Worm (Caenorhabditis elegans) whole organism, mixed stage, embryonic: Measurements from ENCODE around the gene msp-49.

Experiments
- drap-1 ChIP-seq: fragments of 200-800 bp; sonication (Bioruptor generic); optimal IDR thresholded peaks from 3 replicates; lab custom pipeline; 2018; ENCODE audit warnings: mild to moderate bottlenecking, missing genetic modification characterization, missing compliant biosample characterization
- lsy-2 ChIP-seq: fragments of 150-350 bp; optimal IDR thresholded peaks from 2 replicates; lab custom pipeline; 2014; ENCODE audit warnings: missing biosample characterization, missing genetic modification characterization
- sem-2 ChIP-seq: fragments of 200-800 bp; sonication (Bioruptor generic); optimal IDR thresholded peaks from 2 replicates; lab custom pipeline; 2018; ENCODE audit warnings: mild to moderate bottlenecking, missing genetic modification characterization, missing compliant biosample characterization
- snpc-4 ChIP-seq: fragments of 150-350 bp; optimal IDR thresholded peaks from 2 replicates; lab custom pipeline; 2014; ENCODE audit warnings: missing biosample characterization, missing genetic modification characterization
- ztf-11 ChIP-seq: fragments of 150-350 bp; optimal IDR thresholded peaks from 2 replicates; lab custom pipeline; 2014; ENCODE audit warnings: missing biosample characterization, missing genetic modification characterization

Gene msp-49

DNA sequence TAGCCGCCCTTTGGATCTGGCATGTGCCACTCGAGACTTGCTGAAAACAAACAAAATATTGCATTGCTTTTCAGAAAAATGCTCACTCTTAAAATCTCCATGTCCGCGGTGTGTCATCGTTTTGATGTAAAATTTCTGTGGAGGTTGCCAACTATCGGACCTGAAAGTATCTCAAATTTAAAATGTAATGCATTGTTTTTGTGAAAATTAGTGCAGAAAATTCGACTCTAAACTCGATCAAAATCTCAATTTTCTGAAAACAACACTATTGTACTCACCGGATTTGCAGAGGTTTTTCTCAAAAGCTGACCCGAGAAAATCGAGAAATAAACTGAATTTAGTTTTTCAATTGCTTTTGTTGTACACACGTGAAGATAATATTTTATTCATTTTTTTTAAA, 47.4 kb downstream of the msp-49 start, which contains the start of gene T16D1.1:
T16D1.1 (minus strand) TSS at position 101 of the 400 bp plus-strand sequence.
- TF ChIP-seq sem-2 (GFP tag; lab: Kevin White, UChicago) (no peak), lsy-2 (tag; lab: Kevin White, UChicago) (no peak), snpc-4 (no peak), drap-1 (no peak), ztf-11 (tag; lab: Kevin White, UChicago) (no peak)
- TF ChIP-seq, all 35 proteins: peak for 0
